Fruit fly (Drosophila melanogaster) whole organism, wandering third instar larva: ENCODE measurements around the gene Sf3b6.

Experiments
- Abd-B ChIP-seq: fragments of >200 bp; optimal IDR thresholded peaks from 2 replicates; lab custom pipeline; 2017; ENCODE audit warnings: missing biosample characterization, missing genetic modification characterization
- CG9705 ChIP-seq: fragments of 200-800 bp; sonication (Bioruptor generic); optimal IDR thresholded peaks from 2 replicates; lab custom pipeline; 2018; ENCODE audit warnings: missing biosample characterization, mild to moderate bottlenecking, missing genetic modification characterization
- CrebA ChIP-seq: fragments of 200-800 bp; sonication (Bioruptor generic); optimal IDR thresholded peaks from 2 replicates; lab custom pipeline; 2016; ENCODE audit warnings: missing biosample characterization, mild to moderate bottlenecking, missing genetic modification characterization, borderline replicate concordance
- Dfd ChIP-seq: fragments of >200 bp; optimal IDR thresholded peaks from 2 replicates; lab custom pipeline; 2017; ENCODE audit warnings: missing biosample characterization, missing genetic modification characterization
- Dif ChIP-seq: fragments of 200-275, 200-300 bp; sonication (Bioruptor generic); optimal IDR thresholded peaks from 2 replicates; lab custom pipeline; 2018; ENCODE audit warnings: missing biosample characterization, missing genetic modification characterization; ENCODE audit not compliant: partially characterized antibody
- GATAd ChIP-seq: sonication (Bioruptor generic); optimal IDR thresholded peaks from 2 replicates; lab custom pipeline; 2016; ENCODE audit warnings: missing biosample characterization, missing genetic modification characterization
- HLH106 ChIP-seq: fragments of 200-800 bp; optimal IDR thresholded peaks from 3 replicates; lab custom pipeline; 2019; ENCODE audit warnings: missing biosample characterization, mild to moderate bottlenecking, missing genetic modification characterization, moderate library complexity
- Hr78 ChIP-seq: fragments of >200 bp; optimal IDR thresholded peaks from 2 replicates; lab custom pipeline; 2017; ENCODE audit warnings: missing biosample characterization, missing genetic modification characterization
- Hr83 ChIP-seq: fragments of 200-300 bp; sonication (Bioruptor generic); optimal IDR thresholded peaks from 2 replicates; lab custom pipeline; 2016; ENCODE audit warnings: missing biosample characterization, mild to moderate bottlenecking, missing genetic modification characterization, moderate library complexity; ENCODE audit not compliant: poor library complexity, severe bottlenecking
- Mio ChIP-seq: sonication (Bioruptor generic); optimal IDR thresholded peaks from 2 replicates; lab custom pipeline; 2016; ENCODE audit warnings: missing biosample characterization, missing genetic modification characterization
- Myc ChIP-seq: fragments of >200 bp; optimal IDR thresholded peaks from 2 replicates; lab custom pipeline; 2017
- N ChIP-seq: fragments of >200 bp; optimal IDR thresholded peaks from 2 replicates; lab custom pipeline; 2018; ENCODE audit warnings: missing biosample characterization, missing external identifiers, missing genetic modification characterization
- OdsH ChIP-seq: fragments of 200-800 bp; sonication (Bioruptor generic); optimal IDR thresholded peaks from 2 replicates; lab custom pipeline; 2016; ENCODE audit warnings: missing biosample characterization, mild to moderate bottlenecking, missing genetic modification characterization
- Rel ChIP-seq, 2 experiments: fragments of 200-800 bp; sonication (Bioruptor generic) in 1 of 2; optimal IDR thresholded peaks; 2 replicates in 1 of 2; 3 replicates in 1 of 2; lab custom pipeline; 2016 to 2019; ENCODE audit warnings: mild to moderate bottlenecking in 2 of 2, missing biosample characterization in 2 of 2, missing genetic modification characterization in 2 of 2, moderate library complexity in 1 of 2
- Sp1 ChIP-seq: fragments of 200-800 bp; sonication (Bioruptor generic); optimal IDR thresholded peaks from 3 replicates; lab custom pipeline; 2019; ENCODE audit warnings: missing biosample characterization, mild to moderate bottlenecking, missing genetic modification characterization, moderate library complexity
- Vsx2 ChIP-seq: fragments of 200-300, 225-300 bp; sonication (Bioruptor generic); optimal IDR thresholded peaks from 2 replicates; lab custom pipeline; 2018; ENCODE audit warnings: missing biosample characterization, missing genetic modification characterization; ENCODE audit not compliant: partially characterized antibody
- brk ChIP-seq: fragments of 200-800 bp; sonication (Bioruptor generic); optimal IDR thresholded peaks from 2 replicates; lab custom pipeline; 2016; ENCODE audit warnings: missing biosample characterization, mild to moderate bottlenecking, missing genetic modification characterization
- dmrt93B ChIP-seq: fragments of 200-800 bp; sonication (Bioruptor generic); optimal IDR thresholded peaks from 2 replicates; lab custom pipeline; 2018; ENCODE audit warnings: missing biosample characterization, mild to moderate bottlenecking, missing genetic modification characterization
- dsf ChIP-seq: sonication (Bioruptor generic); optimal IDR thresholded peaks from 2 replicates; lab custom pipeline; 2016; ENCODE audit warnings: missing biosample characterization, missing genetic modification characterization, borderline replicate concordance
- ey ChIP-seq: fragments of 200-800 bp; sonication (Bioruptor generic); optimal IDR thresholded peaks from 2 replicates; lab custom pipeline; 2016; ENCODE audit warnings: missing biosample characterization, missing genetic modification characterization
- foxo ChIP-seq, 2 experiments: fragments of 200-800 bp; sonication (Bioruptor generic); optimal IDR thresholded peaks; 2 replicates in 1 of 2; 3 replicates in 1 of 2; lab custom pipeline; 2016 to 2017; ENCODE audit warnings: missing biosample characterization in 2 of 2, missing genetic modification characterization in 2 of 2
- h ChIP-seq: fragments of 200-800 bp; sonication (Bioruptor generic); optimal IDR thresholded peaks from 3 replicates; lab custom pipeline; 2016; ENCODE audit warnings: missing biosample characterization, mild to moderate bottlenecking, missing genetic modification characterization
- lola ChIP-seq: fragments of >200 bp; optimal IDR thresholded peaks from 2 replicates; lab custom pipeline; 2017; ENCODE audit warnings: missing biosample characterization, missing genetic modification characterization
- psq ChIP-seq: fragments of 200-800 bp; sonication (Bioruptor generic); optimal IDR thresholded peaks from 3 replicates; lab custom pipeline; 2017; ENCODE audit warnings: missing biosample characterization, mild to moderate bottlenecking, missing genetic modification characterization, moderate library complexity
- rgr ChIP-seq: fragments of 200-800 bp; sonication (Bioruptor generic); optimal IDR thresholded peaks from 3 replicates; lab custom pipeline; 2016; ENCODE audit warnings: missing biosample characterization, mild to moderate bottlenecking, missing genetic modification characterization
- sv ChIP-seq: fragments of 200-800 bp; sonication (Bioruptor generic); optimal IDR thresholded peaks from 3 replicates; lab custom pipeline; 2016; ENCODE audit warnings: missing biosample characterization, missing genetic modification characterization
- tai ChIP-seq: sonication (Bioruptor generic); optimal IDR thresholded peaks from 2 replicates; lab custom pipeline; 2016; ENCODE audit warnings: missing biosample characterization, missing genetic modification characterization
- usp ChIP-seq: fragments of >200 bp; optimal IDR thresholded peaks from 2 replicates; lab custom pipeline; 2017; ENCODE audit warnings: missing biosample characterization, missing genetic modification characterization
- woc ChIP-seq: sonication (Bioruptor generic); optimal IDR thresholded peaks from 2 replicates; lab custom pipeline; 2016; ENCODE audit warnings: missing biosample characterization, mild to moderate bottlenecking, missing genetic modification characterization

The Sf3b6 gene

DNA sequence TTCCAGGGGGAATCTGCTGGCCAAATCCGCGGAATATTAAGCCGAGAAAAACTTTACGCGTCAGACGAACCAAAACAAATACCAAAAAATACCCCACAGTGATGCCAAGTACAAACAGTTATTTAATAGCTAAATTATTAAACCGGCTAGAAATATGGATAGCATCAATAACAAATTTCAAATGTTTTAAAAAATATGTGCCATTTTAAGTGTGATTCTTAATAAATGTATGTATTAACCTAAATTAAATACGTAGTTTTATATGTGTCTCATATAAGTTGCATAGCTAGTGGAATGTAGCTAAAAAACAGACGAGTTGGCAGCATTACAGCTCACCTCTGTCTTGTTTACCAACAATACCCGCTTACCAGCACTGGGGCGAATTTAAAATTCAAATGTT lies 11.2 kb downstream of the Sf3b6 start, which contains the start of gene CG10274:
TSS of gene CG10274 (minus strand) at position 54 of the 400 bp plus-strand sequence.
- TF ChIP-seq Dif (no peak), CG9705 (GFP tag; lab: Kevin White, UChicago) (peak; percentile 78), tai (GFP tag; lab: Kevin White, UChicago) (no peak), HLH106 (peak; percentile 86), sv (GFP tag; lab: Kevin White, UChicago) (peak; percentile 70), Vsx2 (GFP tag; lab: Kevin White, UChicago) (no peak), ey (GFP tag; lab: Kevin White, UChicago) (peak; percentile 69), Myc (peak; percentile 99), dmrt93B (GFP tag; lab: Kevin White, UChicago) (no peak), Rel (GFP tag; optimal IDR thresholded peaks at IDR 0.05; lab: Kevin White, UChicago) (no peak), Rel (tag; optimal IDR thresholded peaks at IDR 0.05; lab: Kevin White, UChicago) (no peak), GATAd (GFP tag; lab: Kevin White, UChicago) (peak; percentile 43), foxo (GFP tag; optimal IDR thresholded peaks at IDR 0.05; lab: Kevin White, UChicago) (peak in 1 of 2 experiments; percentile 80), N (GFP tag; lab: Kevin White, UChicago) (no peak), Abd-B (GFP tag; lab: Kevin White, UChicago) (no peak), psq (peak; percentile 64), woc (peak; percentile 94), OdsH (GFP tag; lab: Kevin White, UChicago) (peak; percentile 67)

dm6 chr3L:6173826-6174255 lies 19.1 kb downstream of the Sf3b6 start, which contains the start of the genes fmt and CG7376:
fmt (minus strand) TSS chr3L:6173880.
CG7376 (plus strand) TSS chr3L:6174248.
- peak; percentile 37 for TF ChIP-seq OdsH (GFP tag; lab: Kevin White, UChicago)
- no peak for TF ChIP-seq woc
- TF ChIP-seq sv (GFP tag; lab: Kevin White, UChicago) = peak; percentile 6
- no peak for TF ChIP-seq Myc

DNA sequence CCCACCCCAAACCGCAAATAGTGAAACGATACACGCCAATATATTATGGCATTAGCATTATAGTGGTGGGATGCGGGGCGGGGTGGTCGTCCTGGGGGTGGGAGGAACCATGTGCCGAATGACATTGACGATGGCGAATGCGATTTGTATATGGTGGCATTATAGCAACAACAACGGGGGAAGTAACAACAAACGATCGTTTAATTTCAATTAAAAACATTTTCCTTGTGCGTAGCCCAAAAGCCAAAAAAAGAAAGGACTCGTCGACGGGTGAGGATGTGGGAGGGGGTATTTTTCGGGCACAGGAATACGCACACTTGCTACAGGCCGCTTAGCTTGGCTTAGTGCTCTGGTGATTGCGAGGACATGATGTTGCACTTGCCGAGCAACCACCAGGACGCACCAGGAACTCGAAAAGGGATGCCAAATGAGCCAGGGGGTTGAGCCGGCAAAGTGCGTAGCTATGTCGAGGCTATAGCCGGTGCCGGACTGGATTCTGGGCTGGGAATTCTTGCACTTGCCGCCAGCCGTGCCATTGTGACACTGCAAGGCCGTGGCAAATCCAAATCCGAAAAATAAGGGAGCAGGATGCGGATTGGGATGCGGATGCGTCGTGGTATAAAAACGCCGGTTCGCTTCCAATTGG lies 30.4 kb downstream of the Sf3b6 start, which contains the start of gene Prdm13:
TSS of gene Prdm13 (plus strand) at position 645 of the 646 bp plus-strand sequence.
- TF ChIP-seq Sp1 (GFP tag; lab: Kevin White, UChicago) = no peak
- TF ChIP-seq brk (GFP tag; lab: Kevin White, UChicago) = no peak
- TF ChIP-seq dsf (GFP tag; lab: Kevin White, UChicago) = no peak
- TF ChIP-seq CG9705 (GFP tag; lab: Kevin White, UChicago) = no peak
- TF ChIP-seq HLH106 = no peak
- no peak for TF ChIP-seq Hr83 (GFP tag; lab: Kevin White, UChicago)
- TF ChIP-seq Mio (GFP tag; lab: Kevin White, UChicago) = no peak
- TF ChIP-seq Vsx2 (GFP tag; lab: Kevin White, UChicago) = no peak
- TF ChIP-seq N (GFP tag; lab: Kevin White, UChicago) = no peak
- no peak for TF ChIP-seq lola
- no peak for TF ChIP-seq Hr78 (GFP tag; lab: Kevin White, UChicago)
- TF ChIP-seq, all 38 proteins: peak for 0

- TF ChIP-seq CG9705 (GFP tag; lab: Kevin White, UChicago) (no peak), usp (GFP tag; lab: Kevin White, UChicago) (no peak), woc (no peak), ey (GFP tag; lab: Kevin White, UChicago) (no peak), Mio (GFP tag; lab: Kevin White, UChicago) (no peak), h (no peak), rgr (GFP tag; lab: Kevin White, UChicago) (no peak), CrebA (no peak), Dif (no peak), Sp1 (GFP tag; lab: Kevin White, UChicago) (no peak), Dfd (no peak), psq (no peak)
These were observed 31.0 kb downstream of the Sf3b6 start for dm6 chr3L:6161997-6162396.

dm6 chr3L:6160514-6160913 lies 32.5 kb downstream of the Sf3b6 start, which contains the start of gene Cpr65Az:
Cpr65Az (plus strand) TSS chr3L:6160814.
- TF ChIP-seq Dif (no peak), foxo (GFP tag; optimal IDR thresholded peaks at IDR 0.05; lab: Kevin White, UChicago) (no peak), sv (GFP tag; lab: Kevin White, UChicago) (no peak), CrebA (no peak), Myc (no peak), CG9705 (GFP tag; lab: Kevin White, UChicago) (no peak), Rel (GFP tag; optimal IDR thresholded peaks at IDR 0.05; lab: Kevin White, UChicago) (no peak), Rel (tag; optimal IDR thresholded peaks at IDR 0.05; lab: Kevin White, UChicago) (no peak), dmrt93B (GFP tag; lab: Kevin White, UChicago) (no peak), dsf (GFP tag; lab: Kevin White, UChicago) (no peak)
